Fruit fly (Drosophila melanogaster) whole organism, embryonic: Measurements from ENCODE around the gene mAChR-B.

Source experiments
- Abd-B ChIP-seq: fragments of 200-800 bp; sonication (Bioruptor generic); optimal IDR thresholded peaks from 2 replicates; lab custom pipeline; 2018; ENCODE audit warnings: missing biosample characterization, mild to moderate bottlenecking, missing genetic modification characterization, moderate library complexity
- Ada2b ChIP-seq: fragments of 200-800 bp; sonication (Bioruptor generic); IDR thresholded peaks from 2 replicates; pipeline ENCODE4 v1.3.6; 2022; ENCODE audit warnings: missing biosample characterization, missing genetic modification characterization
- Atf-2 ChIP-seq: fragments of 200-800 bp; sonication (Bioruptor generic); optimal IDR thresholded peaks from 2 replicates; lab custom pipeline; 2016; ENCODE audit warnings: missing biosample characterization, missing genetic modification characterization
- CG11247 ChIP-seq: fragments of 200-800 bp; sonication (Bioruptor generic); IDR thresholded peaks from 2 replicates; pipeline ENCODE4 v1.3.6; 2022; ENCODE audit warnings: missing biosample characterization, missing genetic modification characterization
- CG15011 ChIP-seq: fragments of 200-800 bp; sonication (Bioruptor generic); optimal IDR thresholded peaks from 3 replicates; lab custom pipeline; 2018; ENCODE audit warnings: missing biosample characterization, mild to moderate bottlenecking, missing genetic modification characterization
- CG15073 ChIP-seq: fragments of 200-800 bp; sonication (Bioruptor generic); optimal IDR thresholded peaks from 2 replicates; lab custom pipeline; 2016; ENCODE audit warnings: missing biosample characterization, missing genetic modification characterization
- CG17568 ChIP-seq: fragments of 200-800 bp; sonication (Bioruptor generic); optimal IDR thresholded peaks from 2 replicates; lab custom pipeline; 2018; ENCODE audit warnings: missing biosample characterization, mild to moderate bottlenecking, missing genetic modification characterization, moderate library complexity
- CG17612 ChIP-seq: fragments of 200-800 bp; sonication (Bioruptor generic); IDR thresholded peaks from 2 replicates; pipeline ENCODE4 v1.3.6; 2022; ENCODE audit warnings: missing biosample characterization, missing genetic modification characterization
- CG2120 ChIP-seq: fragments of 200-800 bp; sonication (Bioruptor generic); optimal IDR thresholded peaks from 3 replicates; lab custom pipeline; 2016; ENCODE audit warnings: missing biosample characterization, missing genetic modification characterization
- CG2202 ChIP-seq: fragments of 200-800 bp; sonication (Bioruptor generic); optimal IDR thresholded peaks from 2 replicates; lab custom pipeline; 2018; ENCODE audit warnings: missing biosample characterization, mild to moderate bottlenecking, missing genetic modification characterization
- CG32532 ChIP-seq: fragments of 200-800 bp; sonication (Bioruptor generic); IDR thresholded peaks from 2 replicates; pipeline ENCODE4 v1.3.6; 2022; ENCODE audit warnings: missing biosample characterization, missing genetic modification characterization
- CG4404 ChIP-seq: fragments of 200-800 bp; sonication (Bioruptor generic); IDR thresholded peaks from 2 replicates; pipeline ENCODE4 v1.3.6; 2022; ENCODE audit warnings: missing biosample characterization, missing genetic modification characterization
- CG6813 ChIP-seq: fragments of 200-800 bp; sonication (Bioruptor generic); optimal IDR thresholded peaks from 2 replicates; lab custom pipeline; 2017; ENCODE audit warnings: missing biosample characterization, missing genetic modification characterization, mild to moderate bottlenecking, moderate library complexity, missing genetic modification reagents
- CG7372 ChIP-seq: fragments of 200-800 bp; sonication (Bioruptor generic); IDR thresholded peaks from 2 replicates; pipeline ENCODE4 v1.3.6; 2022; ENCODE audit warnings: missing biosample characterization, missing genetic modification characterization
- CG9215 ChIP-seq: fragments of 200-800 bp; sonication (Bioruptor generic); IDR thresholded peaks from 2 replicates; pipeline ENCODE4 v1.3.6; 2022; ENCODE audit warnings: missing biosample characterization, missing genetic modification characterization
- CG9727 ChIP-seq: fragments of 200-800 bp; sonication (Bioruptor generic); optimal IDR thresholded peaks from 3 replicates; lab custom pipeline; 2017; ENCODE audit warnings: missing biosample characterization, mild to moderate bottlenecking, missing genetic modification characterization
- CG9797 ChIP-seq: fragments of 200-800 bp; sonication (Bioruptor generic); optimal IDR thresholded peaks from 3 replicates; lab custom pipeline; 2018; ENCODE audit warnings: missing biosample characterization, mild to moderate bottlenecking, missing genetic modification characterization
- CG9817 ChIP-seq: fragments of 200-800 bp; sonication (Bioruptor generic); optimal IDR thresholded peaks from 2 replicates; lab custom pipeline; 2018; ENCODE audit warnings: missing biosample characterization, mild to moderate bottlenecking, missing genetic modification characterization, moderate library complexity
- Camta ChIP-seq: fragments of 200-800 bp; sonication (Bioruptor generic); optimal IDR thresholded peaks from 2 replicates; lab custom pipeline; 2016; ENCODE audit warnings: missing biosample characterization, missing genetic modification characterization
- Dad ChIP-seq: fragments of 200-800 bp; sonication (Bioruptor generic); optimal IDR thresholded peaks from 3 replicates; lab custom pipeline; 2016; ENCODE audit warnings: missing biosample characterization, missing genetic modification characterization
- Dip2 ChIP-seq: fragments of 200-800 bp; sonication (Bioruptor generic); IDR thresholded peaks from 2 replicates; pipeline ENCODE4 v1.3.6; 2022; ENCODE audit warnings: missing biosample characterization, missing genetic modification characterization
- Ets97D ChIP-seq: fragments of 200-800 bp; sonication (Bioruptor generic); optimal IDR thresholded peaks from 3 replicates; lab custom pipeline; 2016; ENCODE audit warnings: missing biosample characterization, missing genetic modification characterization
- Gsc ChIP-seq: fragments of 200-800 bp; sonication (Bioruptor generic); IDR thresholded peaks from 2 replicates; pipeline ENCODE4 v1.3.6; 2022; ENCODE audit warnings: missing biosample characterization, missing genetic modification characterization
- Hey ChIP-seq: fragments of 200-800 bp; sonication (Bioruptor generic); optimal IDR thresholded peaks from 3 replicates; lab custom pipeline; 2018; ENCODE audit warnings: missing biosample characterization, mild to moderate bottlenecking, missing genetic modification characterization
- Hr3 ChIP-seq: fragments of 200-800 bp; sonication (Bioruptor generic); optimal IDR thresholded peaks from 3 replicates; lab custom pipeline; 2016; ENCODE audit warnings: missing biosample characterization, missing genetic modification characterization
- Hsf ChIP-seq: fragments of 200-800 bp; sonication (Bioruptor generic); optimal IDR thresholded peaks from 3 replicates; lab custom pipeline; 2016; ENCODE audit warnings: missing biosample characterization, missing genetic modification characterization
- MBD-R2 ChIP-seq: fragments of 200-800 bp; sonication (Bioruptor generic); IDR thresholded peaks from 2 replicates; pipeline ENCODE4 v1.3.6; 2022; ENCODE audit warnings: missing biosample characterization, missing genetic modification characterization
- MTF-1 ChIP-seq: fragments of 200-800 bp; sonication (Bioruptor generic); optimal IDR thresholded peaks from 2 replicates; lab custom pipeline; 2018; ENCODE audit warnings: missing biosample characterization, mild to moderate bottlenecking, missing genetic modification characterization, borderline replicate concordance
- Scr ChIP-seq: fragments of 200-800 bp; sonication (Bioruptor generic); IDR thresholded peaks from 2 replicates; pipeline ENCODE4 v1.3.6; 2022; ENCODE audit warnings: missing biosample characterization, missing genetic modification characterization; ENCODE audit not compliant: partially characterized antibody
- Sin3A ChIP-seq: fragments of >200 bp; optimal IDR thresholded peaks from 2 replicates; lab custom pipeline; 2018
- Ssrp ChIP-seq: fragments of 200-800 bp; sonication (Bioruptor generic); optimal IDR thresholded peaks from 2 replicates; lab custom pipeline; 2018; ENCODE audit warnings: missing biosample characterization, mild to moderate bottlenecking, missing genetic modification characterization, moderate library complexity
- Xbp1 ChIP-seq: fragments of 200-800 bp; sonication (Bioruptor generic); optimal IDR thresholded peaks from 3 replicates; lab custom pipeline; 2016; ENCODE audit warnings: missing biosample characterization, mild to moderate bottlenecking, missing genetic modification characterization
- YL-1 ChIP-seq: fragments of 200-800 bp; sonication (Bioruptor generic); optimal IDR thresholded peaks from 3 replicates; lab custom pipeline; 2017; ENCODE audit warnings: missing biosample characterization, mild to moderate bottlenecking, missing genetic modification characterization
- bigmax ChIP-seq: fragments of 200-800 bp; sonication (Bioruptor generic); optimal IDR thresholded peaks from 2 replicates; lab custom pipeline; 2018; ENCODE audit warnings: missing biosample characterization, mild to moderate bottlenecking, missing genetic modification characterization
- btn ChIP-seq: fragments of 200-800 bp; sonication (Bioruptor generic); optimal IDR thresholded peaks from 2 replicates; lab custom pipeline; 2016; ENCODE audit warnings: missing biosample characterization, missing genetic modification characterization
- disco-r ChIP-seq: fragments of 200-800 bp; sonication (Bioruptor generic); optimal IDR thresholded peaks from 2 replicates; lab custom pipeline; 2016; ENCODE audit warnings: missing biosample characterization, missing genetic modification characterization
- en ChIP-seq: fragments of 200-800 bp; sonication (Bioruptor generic); optimal IDR thresholded peaks from 2 replicates; lab custom pipeline; 2016; ENCODE audit warnings: missing biosample characterization, missing genetic modification characterization
- fd3F ChIP-seq: fragments of 200-800 bp; sonication (Bioruptor generic); optimal IDR thresholded peaks from 2 replicates; lab custom pipeline; 2018; ENCODE audit warnings: missing biosample characterization, mild to moderate bottlenecking, missing genetic modification characterization, moderate library complexity
- fru ChIP-seq: fragments of >200 bp; optimal IDR thresholded peaks from 2 replicates; lab custom pipeline; 2017
- jumu ChIP-seq: fragments of 200-800 bp; sonication (Bioruptor generic); optimal IDR thresholded peaks from 3 replicates; lab custom pipeline; 2016; ENCODE audit warnings: missing biosample characterization, missing genetic modification characterization
- klu ChIP-seq: fragments of 200-800 bp; sonication (Bioruptor generic); IDR thresholded peaks from 2 replicates; pipeline ENCODE4 v1.3.6; 2022; ENCODE audit warnings: missing biosample characterization, missing genetic modification characterization
- nerfin-2 ChIP-seq: fragments of 200-800 bp; sonication (Bioruptor generic); IDR thresholded peaks from 2 replicates; pipeline ENCODE4 v1.3.6; 2022; ENCODE audit warnings: missing biosample characterization, missing genetic modification characterization; ENCODE audit not compliant: partially characterized antibody
- org-1 ChIP-seq: fragments of 200-800 bp; sonication (Bioruptor generic); optimal IDR thresholded peaks from 2 replicates; lab custom pipeline; 2017; ENCODE audit warnings: missing biosample characterization, missing genetic modification characterization
- peb ChIP-seq: fragments of 200-800 bp; sonication (Bioruptor generic); IDR thresholded peaks from 2 replicates; pipeline ENCODE4 v1.3.6; 2022; ENCODE audit warnings: missing biosample characterization, missing genetic modification characterization
- pzg ChIP-seq: fragments of 200-800 bp; sonication (Bioruptor generic); optimal IDR thresholded peaks from 3 replicates; lab custom pipeline; 2018; ENCODE audit warnings: missing biosample characterization, mild to moderate bottlenecking, missing genetic modification characterization, moderate library complexity
- run ChIP-seq: fragments of 200-800 bp; sonication (Bioruptor generic); optimal IDR thresholded peaks from 3 replicates; lab custom pipeline; 2018; ENCODE audit warnings: missing biosample characterization, mild to moderate bottlenecking, missing genetic modification characterization
- stc ChIP-seq: fragments of 200-800 bp; sonication (Bioruptor generic); IDR thresholded peaks from 2 replicates; pipeline ENCODE4 v1.3.6; 2022; ENCODE audit warnings: missing biosample characterization, missing genetic modification characterization
- tio ChIP-seq: fragments of 200-800 bp; sonication (Bioruptor generic); optimal IDR thresholded peaks from 2 replicates; lab custom pipeline; 2017; ENCODE audit warnings: missing biosample characterization, missing genetic modification characterization, inconsistent platforms
- zfh2 ChIP-seq: fragments of 200-800 bp; sonication (Bioruptor generic); optimal IDR thresholded peaks from 2 replicates; lab custom pipeline; 2016; ENCODE audit warnings: missing biosample characterization, missing genetic modification characterization

The mAChR-B gene

dm6 chr3R:8112880-8113832 is 54.1 kb downstream of the mAChR-B start (continued):
- no peak for TF ChIP-seq CG11247 (GFP tag; lab: Robert Waterston, UW)
- peak; percentile 77 for TF ChIP-seq CG17568 (GFP tag; lab: Kevin White, UChicago)
- TF ChIP-seq nerfin-2 = no peak
- peak; percentile 53; the same call in 1 of the 2 replicates for TF ChIP-seq stc (GFP tag; lab: Robert Waterston, UW)
- TF ChIP-seq CG9797 (GFP tag; lab: Kevin White, UChicago) = peak; percentile 20
- TF ChIP-seq run (tag; lab: Kevin White, UChicago) = peak; percentile 71
- no peak for TF ChIP-seq CG17612 (GFP tag; lab: Robert Waterston, UW)
- TF ChIP-seq en (GFP tag; lab: Kevin White, UChicago) = peak; percentile 62
- peak; percentile 70 for TF ChIP-seq Hr3 (GFP tag; lab: Kevin White, UChicago)
- 0 out of 2 replicates have a peak, but pooled peaks have one; percentile 25 for TF ChIP-seq CG7372 (GFP tag; lab: Robert Waterston, UW)
- no peak for TF ChIP-seq fru (lab: Kevin White, UChicago)
- TF ChIP-seq CG9817 = peak; percentile 51
- TF ChIP-seq CG15011 = peak; percentile 66
- TF ChIP-seq CG9727 (GFP tag; lab: Kevin White, UChicago) = peak; percentile 87
- TF ChIP-seq Abd-B (GFP tag; lab: Kevin White, UChicago) = peak; percentile 69
- TF ChIP-seq jumu (GFP tag; lab: Kevin White, UChicago) = peak; percentile 73
- peak; percentile 97 for TF ChIP-seq CG15073 (GFP tag; lab: Kevin White, UChicago)
- TF ChIP-seq btn (GFP tag; lab: Kevin White, UChicago) = peak; percentile 71
- peak; percentile 87 for TF ChIP-seq Atf-2
- peak; percentile 62 for TF ChIP-seq Camta (GFP tag; lab: Kevin White, UChicago)
- peak; percentile 59 for TF ChIP-seq CG9215 (GFP tag; lab: Robert Waterston, UW)
- peak; percentile 40 for TF ChIP-seq CG2202
- TF ChIP-seq Hsf (GFP tag; lab: Kevin White, UChicago) = peak; percentile 82
- TF ChIP-seq tio (GFP tag; lab: Kevin White, UChicago) = peak; percentile 86
- no peak for TF ChIP-seq Hey (tag; lab: Kevin White, UChicago)
- TF ChIP-seq org-1 (GFP tag; lab: Kevin White, UChicago) = peak; percentile 88
- TF ChIP-seq bigmax (GFP tag; lab: Kevin White, UChicago) = no peak
- TF ChIP-seq CG6813 = peak; percentile 74
- TF ChIP-seq CG2120 = peak; percentile 83
- 0 out of 2 replicates have a peak, but pooled peaks have one; percentile 9 for TF ChIP-seq klu (GFP tag; lab: Robert Waterston, UW)
- no peak for TF ChIP-seq Sin3A (lab: Kevin White, UChicago)
- peak; percentile 59 for TF ChIP-seq fd3F
- no peak; the same call in 1 of the 2 replicates for TF ChIP-seq CG4404 (GFP tag; lab: Robert Waterston, UW)
- TF ChIP-seq Ada2b (GFP tag; lab: Robert Waterston, UW) = peak; percentile 55
- peak; percentile 10 for TF ChIP-seq MTF-1 (GFP tag; lab: Kevin White, UChicago)
- TF ChIP-seq disco-r (GFP tag; lab: Kevin White, UChicago) = peak; percentile 56
- TF ChIP-seq Scr = no peak
- peak; percentile 29 for TF ChIP-seq YL-1 (GFP tag; lab: Kevin White, UChicago)
- TF ChIP-seq Gsc (GFP tag; lab: Robert Waterston, UW) = no peak
- TF ChIP-seq Dip2 (GFP tag; lab: Robert Waterston, UW) = no peak
- TF ChIP-seq Ssrp = peak; percentile 82
- peak; percentile 52 for TF ChIP-seq Ets97D (GFP tag; lab: Kevin White, UChicago)
- no peak for TF ChIP-seq MBD-R2 (GFP tag; lab: Robert Waterston, UW)
- no peak for TF ChIP-seq pzg
- no peak for TF ChIP-seq peb (GFP tag; lab: Robert Waterston, UW)
- peak; percentile 66 for TF ChIP-seq zfh2
- peak; percentile 83 for TF ChIP-seq Xbp1 (GFP tag; lab: Kevin White, UChicago)
- peak; percentile 71 for TF ChIP-seq Dad
- TF ChIP-seq CG32532 (GFP tag; lab: Robert Waterston, UW) = peak; percentile 51; the same call in 1 of the 2 replicates
